Worm (Caenorhabditis elegans) whole organism, L1 larva: ENCODE data around the gene str-173.
A peak's percentile ranks its signal among the peaks of the same experiment; 100 is the strongest.

Experiments used
- C16A3.4 ChIP-seq: fragments of 150-350 bp; optimal IDR thresholded peaks from 2 replicates; lab custom pipeline; 2014; ENCODE audit warnings: missing biosample characterization, missing genetic modification characterization
- C34B4.2 ChIP-seq: sonication (generic microtip); optimal IDR thresholded peaks from 2 replicates; lab custom pipeline; 2017; ENCODE audit warnings: mild to moderate bottlenecking, missing genetic modification characterization, missing compliant biosample characterization
- F16B12.6 ChIP-seq: fragments of 150-350 bp; optimal IDR thresholded peaks from 2 replicates; lab custom pipeline; 2014; ENCODE audit warnings: missing biosample characterization, missing genetic modification characterization
- Y116A8C.19 ChIP-seq: sonication (generic microtip); optimal IDR thresholded peaks from 2 replicates; lab custom pipeline; 2016; ENCODE audit warnings: missing compliant biosample characterization, missing genetic modification characterization, borderline replicate concordance
- blmp-1 ChIP-seq: fragments of 150-350 bp; optimal IDR thresholded peaks from 2 replicates; lab custom pipeline; 2014; ENCODE audit warnings: missing biosample characterization, missing genetic modification characterization
- efl-1 ChIP-seq, 4 experiments: fragments of 150-350 bp; optimal IDR thresholded peaks in 3 of 4; peaks in 1 of 4; 1 replicate in 1 of 4; 2 replicates in 3 of 4; lab custom pipeline; 2014; ENCODE audit warnings: missing biosample characterization in 2 of 4, missing genetic modification characterization in 2 of 4, missing genetic modification reagents in 2 of 4
- efl-3 ChIP-seq: fragments of 200-800 bp; sonication (Bioruptor generic); optimal IDR thresholded peaks from 2 replicates; lab custom pipeline; 2018; ENCODE audit warnings: mild to moderate bottlenecking, missing genetic modification characterization, missing compliant biosample characterization
- egl-27 ChIP-seq, 2 experiments: fragments of 150-350 bp in 1 of 2; sonication (generic microtip); optimal IDR thresholded peaks; 3 replicates each; lab custom pipeline; 2017 to 2018; ENCODE audit warnings: missing biosample characterization in 2 of 2, missing genetic modification characterization in 2 of 2, missing genetic modification reagents in 2 of 2
- elt-2 ChIP-seq: sonication (generic microtip); optimal IDR thresholded peaks from 2 replicates; lab custom pipeline; 2016; ENCODE audit warnings: missing genetic modification characterization, mild to moderate bottlenecking, inconsistent platforms, missing compliant biosample characterization, missing genetic modification reagents
- fkh-10 ChIP-seq: sonication (generic microtip); optimal IDR thresholded peaks from 2 replicates; lab custom pipeline; 2017; ENCODE audit warnings: missing biosample characterization, missing genetic modification reagents, missing genetic modification characterization
- fkh-8 ChIP-seq: sonication (generic microtip); optimal IDR thresholded peaks from 2 replicates; lab custom pipeline; 2016; ENCODE audit warnings: mild to moderate bottlenecking, missing genetic modification characterization, missing compliant biosample characterization
- fos-1 ChIP-seq: fragments of 150-350 bp; optimal IDR thresholded peaks from 2 replicates; lab custom pipeline; 2014; ENCODE audit warnings: missing biosample characterization, missing genetic modification characterization
- lin-15B ChIP-seq: fragments of 150-350 bp; sonication (generic microtip); optimal IDR thresholded peaks from 3 replicates; lab custom pipeline; 2014; ENCODE audit warnings: missing biosample characterization, missing genetic modification characterization
- lin-35 ChIP-seq, 2 experiments: fragments of 150-350 bp; optimal IDR thresholded peaks; 2 replicates each; lab custom pipeline; 2014; ENCODE audit warnings: missing biosample characterization in 2 of 2, missing genetic modification characterization in 2 of 2, missing genetic modification reagents in 2 of 2
- lir-3 ChIP-seq: sonication (generic microtip); optimal IDR thresholded peaks from 2 replicates; lab custom pipeline; 2016; ENCODE audit warnings: mild to moderate bottlenecking, missing genetic modification characterization, moderate library complexity, missing compliant biosample characterization; ENCODE audit not compliant: poor library complexity
- lsy-2 ChIP-seq, 2 experiments: fragments of 150-350 bp; optimal IDR thresholded peaks; 2 replicates each; lab custom pipeline; 2014; ENCODE audit warnings: missing biosample characterization in 2 of 2, missing genetic modification characterization in 2 of 2
- mdl-1 ChIP-seq, 2 experiments: fragments of 150-350 bp; optimal IDR thresholded peaks; 2 replicates each; lab custom pipeline; 2014 to 2017; ENCODE audit warnings: missing biosample characterization in 2 of 2, missing genetic modification characterization in 2 of 2, inconsistent platforms in 1 of 2
- mef-2 ChIP-seq: fragments of 150-350 bp; optimal IDR thresholded peaks from 2 replicates; lab custom pipeline; 2014; ENCODE audit warnings: missing biosample characterization, missing genetic modification characterization
- mep-1 ChIP-seq: fragments of 150-350 bp; optimal IDR thresholded peaks from 2 replicates; lab custom pipeline; 2014; ENCODE audit warnings: missing biosample characterization, missing genetic modification characterization
- nhr-12 ChIP-seq: sonication (generic microtip); optimal IDR thresholded peaks from 2 replicates; lab custom pipeline; 2017; ENCODE audit warnings: missing biosample characterization, missing genetic modification characterization
- nhr-47 ChIP-seq: sonication (generic microtip); optimal IDR thresholded peaks from 2 replicates; lab custom pipeline; 2016; ENCODE audit warnings: mild to moderate bottlenecking, missing genetic modification characterization, moderate library complexity, missing compliant biosample characterization
- nhr-71 ChIP-seq: sonication (generic microtip); optimal IDR thresholded peaks from 2 replicates; lab custom pipeline; 2016; ENCODE audit warnings: mild to moderate bottlenecking, missing genetic modification characterization, moderate library complexity, missing compliant biosample characterization
- pqm-1 ChIP-seq: sonication (generic microtip); optimal IDR thresholded peaks from 3 replicates; lab custom pipeline; 2017; ENCODE audit warnings: missing biosample characterization, missing genetic modification characterization
- skn-1 ChIP-seq: fragments of 150-350 bp; optimal IDR thresholded peaks from 2 replicates; lab custom pipeline; 2014; ENCODE audit warnings: missing biosample characterization, missing genetic modification characterization
- snpc-4 ChIP-seq: fragments of 150-350 bp; optimal IDR thresholded peaks from 2 replicates; lab custom pipeline; 2014; ENCODE audit warnings: missing biosample characterization, missing genetic modification characterization
- snu-23 ChIP-seq: sonication (generic microtip); optimal IDR thresholded peaks from 2 replicates; lab custom pipeline; 2016; ENCODE audit warnings: missing genetic modification characterization, missing compliant biosample characterization
- sptf-1 ChIP-seq: fragments of 150-350 bp; optimal IDR thresholded peaks from 2 replicates; lab custom pipeline; 2014; ENCODE audit warnings: missing biosample characterization, missing genetic modification characterization
- sup-37 ChIP-seq: fragments of 200-800 bp; sonication (Bioruptor generic); optimal IDR thresholded peaks from 2 replicates; lab custom pipeline; 2018; ENCODE audit warnings: mild to moderate bottlenecking, missing genetic modification characterization, missing compliant biosample characterization
- tbx-2 ChIP-seq: sonication (generic microtip); optimal IDR thresholded peaks from 2 replicates; lab custom pipeline; 2016; ENCODE audit warnings: missing genetic modification characterization, missing compliant biosample characterization
- unc-30 ChIP-seq: sonication (generic microtip); optimal IDR thresholded peaks from 2 replicates; lab custom pipeline; 2017; ENCODE audit warnings: missing biosample characterization, missing genetic modification characterization
- unc-62 ChIP-seq: fragments of 150-350 bp; optimal IDR thresholded peaks from 2 replicates; lab custom pipeline; 2014; ENCODE audit warnings: missing biosample characterization, missing genetic modification reagents, missing genetic modification characterization
- unc-86 ChIP-seq: sonication (generic microtip); optimal IDR thresholded peaks from 2 replicates; lab custom pipeline; 2016; ENCODE audit warnings: missing genetic modification characterization, missing compliant biosample characterization
- xbp-1 ChIP-seq: sonication (generic microtip); optimal IDR thresholded peaks from 2 replicates; lab custom pipeline; 2016; ENCODE audit warnings: missing genetic modification characterization, missing compliant biosample characterization

The str-173 gene

ce11 chrIV:4861449-4861848 is at the start of gene str-173, which contains the start of gene Y17G9A.4:
Gene str-173 (plus strand): TSS chrIV:4861773.
Gene Y17G9A.4 (minus strand): TSS chrIV:4861549.
- TF ChIP-seq unc-62 (GFP tag; lab: Kevin White, UChicago) (no peak), Y116A8C.19 (tag; lab: Kevin White, UChicago) (no peak), C16A3.4 (no peak), lin-15B (no peak), nhr-71 (tag; lab: Kevin White, UChicago) (no peak), snpc-4 (tag; lab: Kevin White, UChicago) (no peak), blmp-1 (tag; lab: Kevin White, UChicago) (no peak), efl-1 (optimal IDR thresholded peaks at IDR 0.05; lab: Kevin White, UChicago) (no peak), efl-1 (GFP tag; optimal IDR thresholded peaks at IDR 0.05 in 1 of 2; lab: Kevin White, UChicago) (no peak), nhr-12 (tag; lab: Kevin White, UChicago) (no peak)

ce11 chrIV:4811863-4812262 is 49.7 kb upstream of the str-173 start, which contains the start of gene srw-95:
Gene srw-95 (plus strand): TSS chrIV:4812075.
- TF ChIP-seq efl-1 (optimal IDR thresholded peaks at IDR 0.05; lab: Kevin White, UChicago) (no peak), efl-1 (GFP tag; optimal IDR thresholded peaks at IDR 0.05 in 1 of 2; lab: Kevin White, UChicago) (peak in 1 of 2 experiments; percentile 83), fkh-8 (no peak), fos-1 (tag; lab: Kevin White, UChicago) (no peak), elt-2 (no peak), Y116A8C.19 (tag; lab: Kevin White, UChicago) (no peak)

ce11 chrIV:4814185-4814584 is 47.4 kb upstream of the str-173 start, which contains the start of gene srw-94:
Gene srw-94 (plus strand): TSS chrIV:4814485.
- TF ChIP-seq lsy-2 (tag; optimal IDR thresholded peaks at IDR 0.05; lab: Kevin White, UChicago): no peak

ce11 chrIV:4821054-4821453 is 40.5 kb upstream of the str-173 start, which contains the start of gene H06H21.8:
Gene H06H21.8 (minus strand): TSS chrIV:4821131.
- TF ChIP-seq unc-30 (tag; lab: Kevin White, UChicago): no peak
- no peak for TF ChIP-seq lir-3 (tag; lab: Kevin White, UChicago)
- TF ChIP-seq mep-1 (tag; lab: Kevin White, UChicago): no peak
- no peak for TF ChIP-seq F16B12.6 (tag; lab: Kevin White, UChicago)
- TF ChIP-seq pqm-1: no peak
- no peak for TF ChIP-seq mef-2
- TF ChIP-seq lin-35 (GFP tag; optimal IDR thresholded peaks at IDR 0.05; lab: Kevin White, UChicago): peak in 1 of 2 experiments; percentile 11
- no peak for TF ChIP-seq fkh-10 (GFP tag; lab: Kevin White, UChicago)
- TF ChIP-seq elt-2: peak; percentile 35
- no peak for TF ChIP-seq nhr-47 (tag; lab: Kevin White, UChicago)
- TF ChIP-seq lin-15B: no peak
- TF ChIP-seq egl-27 (tag; optimal IDR thresholded peaks at IDR 0.05; lab: Kevin White, UChicago): no peak
- no peak for TF ChIP-seq efl-1 (optimal IDR thresholded peaks at IDR 0.05; lab: Kevin White, UChicago)
- TF ChIP-seq efl-1 (GFP tag; optimal IDR thresholded peaks at IDR 0.05 in 1 of 2; lab: Kevin White, UChicago): peak in 1 of 2 experiments; percentile 76
- TF ChIP-seq nhr-12 (tag; lab: Kevin White, UChicago): no peak
- no peak for TF ChIP-seq xbp-1 (tag; lab: Kevin White, UChicago)
- TF ChIP-seq tbx-2 (tag; lab: Kevin White, UChicago): no peak
- no peak for TF ChIP-seq efl-3 (GFP tag; lab: Kevin White, UChicago)
- no peak for TF ChIP-seq snu-23 (GFP tag; lab: Kevin White, UChicago)

- TF ChIP-seq efl-1 (optimal IDR thresholded peaks at IDR 0.05; lab: Kevin White, UChicago): no peak
- peak in 1 of 2 experiments; percentile 54 for TF ChIP-seq efl-1 (GFP tag; optimal IDR thresholded peaks at IDR 0.05 in 1 of 2; lab: Kevin White, UChicago)
- no peak for TF ChIP-seq C34B4.2 (tag; lab: Kevin White, UChicago)
- TF ChIP-seq, all 84 proteins: peak for 1
Measured at ce11 chrIV:4821843-4822242, 39.7 kb upstream of the str-173 start.

- TF ChIP-seq sptf-1 (tag; lab: Kevin White, UChicago) (no peak), skn-1 (tag; lab: Kevin White, UChicago) (no peak), mdl-1 (tag; optimal IDR thresholded peaks at IDR 0.05; lab: Kevin White, UChicago) (no peak), sup-37 (no peak), unc-86 (no peak)
Measured at ce11 chrIV:4827219-4827618, 34.4 kb upstream of the str-173 start, which contains the start of gene mpz-4. Gene mpz-4 (minus strand): TSS chrIV:4827319.
